Worm (Caenorhabditis elegans): ENCODE measurements around the gene W03A5.2.

Gene W03A5.2

DNA sequence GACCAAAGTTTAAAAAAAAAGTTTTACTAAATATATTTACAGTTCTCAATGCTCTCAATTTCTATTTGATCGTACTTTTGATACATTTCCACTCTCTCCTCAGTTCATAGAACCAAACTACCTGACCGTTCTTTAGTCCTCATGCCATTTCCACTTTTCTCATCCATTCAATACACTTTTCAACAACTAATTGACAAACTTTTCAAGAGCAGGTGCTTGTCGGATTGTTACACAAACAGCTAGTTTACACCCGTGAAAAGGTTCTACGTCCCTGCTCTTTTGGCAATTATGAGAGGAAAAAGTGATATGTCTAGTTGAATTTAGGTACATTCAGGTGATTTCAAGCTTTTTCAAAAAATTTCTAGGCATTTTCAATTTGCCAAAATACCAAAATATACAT lies 12.1 kb downstream of the W03A5.2 start:
- no peak for TF ChIP-seq klf-2 (GFP tag; conservative IDR thresholded peaks at IDR 0.05)
- no peak for TF ChIP-seq ztf-29 (GFP tag; IDR thresholded peaks at IDR 0.05)
- no peak for TF ChIP-seq med-1 (GFP tag; optimal IDR thresholded peaks at IDR 0.05; ENCODE audit: insufficient read depth)
- TF ChIP-seq tab-1 (GFP tag; IDR thresholded peaks at IDR 0.05), result no peak
- no peak for TF ChIP-seq flt-1 (GFP tag; IDR thresholded peaks at IDR 0.05)
- no peak for TF ChIP-seq T22C8.4 (GFP tag; IDR thresholded peaks at IDR 0.05)
- TF ChIP-seq ref-1 (GFP tag; conservative IDR thresholded peaks at IDR 0.05), result no peak
- TF ChIP-seq ztf-23 (GFP tag; IDR thresholded peaks at IDR 0.05), result no peak
- no peak for TF ChIP-seq cog-1 (tag; optimal IDR thresholded peaks at IDR 0.05)

DNA sequence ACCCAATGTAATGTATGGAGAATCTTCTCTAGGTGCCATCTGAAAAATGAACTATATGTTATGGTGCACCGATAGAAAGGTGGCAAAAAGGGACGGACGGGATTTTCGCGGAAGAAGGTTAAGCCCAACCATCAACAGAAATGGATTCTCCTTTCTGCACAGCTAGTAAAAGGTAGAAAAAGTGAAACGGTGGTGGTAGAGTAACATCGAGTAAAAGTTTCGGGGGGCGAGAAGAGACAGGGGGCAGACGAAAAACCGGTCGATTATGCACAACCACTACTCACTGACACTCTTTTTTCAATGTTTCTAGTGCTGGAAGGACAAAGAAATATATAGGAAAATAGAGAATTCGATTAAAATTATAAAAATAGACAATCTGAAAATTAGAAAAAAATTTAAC lies 13.7 kb downstream of the W03A5.2 start:
- TF ChIP-seq ref-1 (GFP tag; conservative IDR thresholded peaks at IDR 0.05) (no peak), ztf-23 (GFP tag; IDR thresholded peaks at IDR 0.05) (no peak), ztf-29 (GFP tag; IDR thresholded peaks at IDR 0.05) (no peak), klf-2 (GFP tag; conservative IDR thresholded peaks at IDR 0.05) (no peak), cog-1 (tag; optimal IDR thresholded peaks at IDR 0.05) (no peak), flt-1 (GFP tag; IDR thresholded peaks at IDR 0.05) (no peak), med-1 (GFP tag; optimal IDR thresholded peaks at IDR 0.05; ENCODE audit: insufficient read depth) (no peak), tab-1 (GFP tag; IDR thresholded peaks at IDR 0.05) (no peak), T22C8.4 (GFP tag; IDR thresholded peaks at IDR 0.05) (no peak)

DNA sequence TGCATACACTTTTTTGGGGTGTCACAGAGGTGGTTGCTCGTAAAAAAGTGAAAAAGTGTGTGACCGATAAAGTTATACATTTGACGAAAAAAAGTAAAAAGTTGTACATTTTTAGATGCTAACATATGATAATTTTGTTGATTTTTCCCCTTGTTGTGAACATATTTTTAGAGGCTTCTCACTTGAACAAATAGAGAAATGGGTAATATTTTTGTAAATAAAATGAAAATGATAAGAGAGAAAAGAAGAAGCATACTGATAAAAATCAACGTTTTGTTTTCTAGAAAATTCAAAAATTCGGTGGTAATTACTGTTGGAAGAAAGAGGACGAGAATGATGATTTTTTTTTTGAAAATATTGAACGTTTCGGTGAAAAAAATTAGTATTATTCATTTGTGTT lies 14.4 kb downstream of the W03A5.2 start:
- no peak for TF ChIP-seq ref-1 (GFP tag; conservative IDR thresholded peaks at IDR 0.05)
- TF ChIP-seq T22C8.4 (GFP tag; IDR thresholded peaks at IDR 0.05), result no peak
- no peak for TF ChIP-seq ztf-29 (GFP tag; IDR thresholded peaks at IDR 0.05)
- no peak for TF ChIP-seq med-1 (GFP tag; optimal IDR thresholded peaks at IDR 0.05; ENCODE audit: insufficient read depth)
- no peak for TF ChIP-seq tab-1 (GFP tag; IDR thresholded peaks at IDR 0.05)
- TF ChIP-seq flt-1 (GFP tag; IDR thresholded peaks at IDR 0.05), result no peak
- TF ChIP-seq cog-1 (tag; optimal IDR thresholded peaks at IDR 0.05), result no peak
- no peak for TF ChIP-seq ztf-23 (GFP tag; IDR thresholded peaks at IDR 0.05)
- no peak for TF ChIP-seq klf-2 (GFP tag; conservative IDR thresholded peaks at IDR 0.05)

DNA sequence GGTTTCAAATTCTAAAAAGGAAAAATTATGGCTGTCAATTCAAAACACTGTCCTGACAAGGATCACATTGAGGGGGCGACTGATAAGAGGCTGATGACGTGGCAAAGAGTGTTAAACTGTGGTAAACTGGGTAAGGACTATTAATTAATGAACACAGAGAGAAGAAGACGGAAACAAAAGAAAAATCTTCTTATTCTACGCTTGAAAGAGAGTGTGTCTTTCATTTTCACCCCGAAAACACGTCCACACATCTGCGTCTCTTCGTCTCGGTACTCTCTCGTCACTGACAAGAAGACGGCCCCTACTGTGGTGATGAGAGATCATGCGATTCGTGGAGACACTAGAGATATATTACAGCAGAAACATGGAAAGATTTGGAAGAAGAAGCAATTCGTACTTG lies 15.6 kb downstream of the W03A5.2 start:
- no peak for TF ChIP-seq med-1 (GFP tag; optimal IDR thresholded peaks at IDR 0.05; ENCODE audit: insufficient read depth)
- TF ChIP-seq klf-2 (GFP tag; conservative IDR thresholded peaks at IDR 0.05), result no peak
- no peak for TF ChIP-seq cog-1 (tag; optimal IDR thresholded peaks at IDR 0.05)
- no peak for TF ChIP-seq ref-1 (GFP tag; conservative IDR thresholded peaks at IDR 0.05)
- TF ChIP-seq T22C8.4 (GFP tag; IDR thresholded peaks at IDR 0.05), result no peak
- TF ChIP-seq tab-1 (GFP tag; IDR thresholded peaks at IDR 0.05), result no peak

DNA sequence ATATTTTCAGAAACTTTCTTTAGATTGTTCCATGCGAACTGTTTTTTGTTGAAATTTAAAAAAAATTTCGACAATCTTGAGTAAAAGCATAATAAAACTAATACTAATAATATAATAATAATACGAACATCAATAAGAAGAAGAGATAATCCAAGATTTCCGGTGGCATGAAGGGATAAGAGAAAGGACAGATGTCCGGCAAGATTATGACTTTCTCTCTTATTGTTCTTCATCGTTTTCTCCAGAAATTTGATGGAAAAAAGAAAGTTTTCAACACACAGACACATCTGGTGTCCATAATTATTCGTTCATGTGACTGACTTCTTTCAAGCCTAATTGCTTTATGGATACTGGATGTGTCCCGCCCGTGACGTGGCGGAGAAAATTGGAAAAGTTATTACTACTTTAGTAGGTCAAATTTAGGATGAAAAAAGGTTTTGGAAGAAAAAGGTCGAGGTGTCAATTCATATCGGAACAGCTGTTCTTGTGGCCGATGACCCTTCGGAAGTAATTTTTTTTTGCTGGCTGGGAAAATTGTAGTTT lies 16.8 kb downstream of the W03A5.2 start:
- TF ChIP-seq ztf-23 (GFP tag; IDR thresholded peaks at IDR 0.05) (no peak), flt-1 (GFP tag; IDR thresholded peaks at IDR 0.05) (no peak), klf-2 (GFP tag; conservative IDR thresholded peaks at IDR 0.05) (no peak), ref-1 (GFP tag; conservative IDR thresholded peaks at IDR 0.05) (no peak), tab-1 (GFP tag; IDR thresholded peaks at IDR 0.05) (no peak)

DNA sequence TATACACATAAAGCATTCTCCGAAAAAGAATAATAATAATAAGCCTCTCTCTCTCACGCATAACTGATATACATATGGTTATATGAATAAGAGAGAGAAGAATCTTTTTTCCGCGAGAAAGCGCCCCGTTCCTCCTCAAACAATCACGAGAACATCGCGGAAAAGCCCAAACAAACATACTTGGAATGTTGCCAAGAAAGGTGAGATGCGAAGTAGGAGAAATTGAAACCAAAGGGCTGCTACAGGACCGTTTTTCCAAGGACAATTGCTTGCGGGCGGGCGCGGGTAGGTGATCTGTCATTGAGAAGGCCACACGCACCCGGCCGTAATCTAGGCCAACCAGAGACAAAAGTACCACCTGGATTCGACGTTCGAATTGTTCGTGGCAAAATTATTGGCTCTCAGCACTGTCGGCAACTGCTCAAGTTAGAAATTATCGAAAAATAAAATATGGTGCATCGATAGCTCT lies 17.9 kb downstream of the W03A5.2 start, which contains the start of gene dnj-24:
dnj-24 (minus strand) TSS at position 419 of the 469 bp plus-strand sequence.
- no peak for TF ChIP-seq flt-1 (GFP tag; IDR thresholded peaks at IDR 0.05)
- no peak for TF ChIP-seq ztf-23 (GFP tag; IDR thresholded peaks at IDR 0.05)
- no peak for TF ChIP-seq ref-1 (GFP tag; conservative IDR thresholded peaks at IDR 0.05)
- TF ChIP-seq ztf-29 (GFP tag; IDR thresholded peaks at IDR 0.05), result no peak
- TF ChIP-seq T22C8.4 (GFP tag; IDR thresholded peaks at IDR 0.05), result no peak
- no peak for TF ChIP-seq med-1 (GFP tag; optimal IDR thresholded peaks at IDR 0.05; ENCODE audit: insufficient read depth)
- TF ChIP-seq klf-2 (GFP tag; conservative IDR thresholded peaks at IDR 0.05), result no peak
- TF ChIP-seq cog-1 (tag; optimal IDR thresholded peaks at IDR 0.05), result no peak
- no peak for TF ChIP-seq tab-1 (GFP tag; IDR thresholded peaks at IDR 0.05)

DNA sequence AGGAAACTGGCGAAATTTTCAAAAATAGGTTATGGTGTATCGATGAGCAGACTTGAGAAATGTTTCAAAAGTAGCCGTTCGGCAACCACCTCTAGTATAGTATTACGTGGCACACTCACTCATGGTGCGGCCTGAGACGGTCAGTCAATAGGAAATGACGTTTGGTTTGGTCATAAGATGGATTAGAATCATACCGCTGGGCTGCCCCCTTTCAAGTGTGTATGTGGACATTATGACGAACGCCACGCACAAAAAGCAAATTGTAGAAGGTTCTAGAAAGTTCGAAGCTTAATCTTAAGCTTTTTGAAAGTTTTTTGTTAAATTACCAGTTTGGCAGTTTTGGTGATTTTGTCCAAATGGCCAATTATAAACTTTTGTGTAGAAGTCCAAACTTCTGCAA lies 18.5 kb downstream of the W03A5.2 start:
- TF ChIP-seq ztf-29 (GFP tag; IDR thresholded peaks at IDR 0.05), result no peak
- TF ChIP-seq T22C8.4 (GFP tag; IDR thresholded peaks at IDR 0.05), result no peak
- no peak for TF ChIP-seq ztf-23 (GFP tag; IDR thresholded peaks at IDR 0.05)
- TF ChIP-seq cog-1 (tag; optimal IDR thresholded peaks at IDR 0.05), result no peak
- no peak for TF ChIP-seq ref-1 (GFP tag; conservative IDR thresholded peaks at IDR 0.05)
- no peak for TF ChIP-seq flt-1 (GFP tag; IDR thresholded peaks at IDR 0.05)
- no peak for TF ChIP-seq med-1 (GFP tag; optimal IDR thresholded peaks at IDR 0.05; ENCODE audit: insufficient read depth)
- TF ChIP-seq tab-1 (GFP tag; IDR thresholded peaks at IDR 0.05), result no peak
- TF ChIP-seq klf-2 (GFP tag; conservative IDR thresholded peaks at IDR 0.05), result no peak

DNA sequence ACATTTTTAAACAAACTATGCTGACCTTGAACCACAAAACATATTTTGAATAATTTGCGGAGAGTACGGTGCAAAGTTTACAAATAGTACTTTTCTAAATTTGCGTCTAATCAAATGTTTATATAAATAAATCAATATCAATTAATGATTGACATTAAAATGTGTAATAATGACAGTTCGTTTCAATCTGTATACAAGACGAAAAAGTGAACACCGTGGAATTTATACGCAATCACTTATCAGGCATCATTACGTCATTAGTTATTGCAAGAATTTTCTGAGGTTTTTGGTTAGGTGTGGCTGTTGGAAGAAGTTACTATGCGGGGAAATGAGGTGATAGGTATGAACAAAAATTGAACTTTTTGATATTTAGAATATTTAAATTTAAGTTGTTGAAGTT lies 21.3 kb downstream of the W03A5.2 start:
- TF ChIP-seq T22C8.4 (GFP tag; IDR thresholded peaks at IDR 0.05) (no peak), tab-1 (GFP tag; IDR thresholded peaks at IDR 0.05) (no peak), flt-1 (GFP tag; IDR thresholded peaks at IDR 0.05) (no peak), cog-1 (tag; optimal IDR thresholded peaks at IDR 0.05) (no peak), ref-1 (GFP tag; conservative IDR thresholded peaks at IDR 0.05) (no peak), ztf-23 (GFP tag; IDR thresholded peaks at IDR 0.05) (no peak), klf-2 (GFP tag; conservative IDR thresholded peaks at IDR 0.05) (no peak), med-1 (GFP tag; optimal IDR thresholded peaks at IDR 0.05; ENCODE audit: insufficient read depth) (no peak), ztf-29 (GFP tag; IDR thresholded peaks at IDR 0.05) (no peak)

DNA sequence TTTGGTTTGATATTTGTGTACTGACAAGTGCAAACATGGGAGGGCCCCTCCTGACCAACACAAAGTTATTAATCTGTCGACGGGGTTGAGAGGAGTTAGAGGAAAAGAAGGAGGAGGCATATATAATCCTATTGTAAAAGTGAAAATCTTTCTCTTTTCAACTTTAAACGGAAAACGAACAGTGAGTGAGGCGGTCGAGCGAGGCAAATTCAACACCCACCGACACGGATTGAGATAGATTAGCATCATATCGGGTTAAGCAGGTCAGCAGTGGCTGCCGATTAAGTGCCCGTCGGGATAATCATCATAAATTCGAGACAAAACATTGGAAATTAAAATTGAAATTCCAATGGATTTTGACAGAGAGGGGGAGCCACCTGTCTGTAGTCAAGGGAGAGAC lies 30.5 kb downstream of the W03A5.2 start:
- TF ChIP-seq ztf-29 (GFP tag; IDR thresholded peaks at IDR 0.05) (no peak), flt-1 (GFP tag; IDR thresholded peaks at IDR 0.05) (no peak), ztf-23 (GFP tag; IDR thresholded peaks at IDR 0.05) (no peak), tab-1 (GFP tag; IDR thresholded peaks at IDR 0.05) (no peak), klf-2 (GFP tag; conservative IDR thresholded peaks at IDR 0.05) (no peak), cog-1 (tag; optimal IDR thresholded peaks at IDR 0.05) (no peak), med-1 (GFP tag; optimal IDR thresholded peaks at IDR 0.05; ENCODE audit: insufficient read depth) (no peak), ref-1 (GFP tag; conservative IDR thresholded peaks at IDR 0.05) (no peak), T22C8.4 (GFP tag; IDR thresholded peaks at IDR 0.05) (no peak)

DNA sequence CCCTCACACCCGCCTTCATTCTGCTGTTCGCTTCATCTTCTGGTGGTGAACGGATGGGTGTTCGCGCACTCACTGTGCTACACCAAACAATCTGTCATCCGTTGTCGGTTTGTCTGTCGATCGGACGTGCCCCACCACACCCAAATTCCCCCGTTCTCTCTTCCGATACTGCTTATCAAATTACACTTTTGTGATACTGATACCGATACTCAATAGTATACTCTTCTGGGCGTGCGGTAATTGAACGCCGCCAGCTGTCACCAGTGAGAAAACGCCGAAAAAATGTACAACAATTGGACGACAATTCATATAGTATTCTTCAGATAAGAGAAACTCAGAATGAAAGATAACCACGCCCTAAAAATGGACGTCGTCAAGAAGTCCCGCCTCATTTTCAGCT lies 32.2 kb downstream of the W03A5.2 start:
- TF ChIP-seq T22C8.4 (GFP tag; IDR thresholded peaks at IDR 0.05), result no peak
- no peak for TF ChIP-seq ztf-29 (GFP tag; IDR thresholded peaks at IDR 0.05)
- TF ChIP-seq ref-1 (GFP tag; conservative IDR thresholded peaks at IDR 0.05), result no peak
- TF ChIP-seq cog-1 (tag; optimal IDR thresholded peaks at IDR 0.05), result no peak
- no peak for TF ChIP-seq tab-1 (GFP tag; IDR thresholded peaks at IDR 0.05)
- TF ChIP-seq ztf-23 (GFP tag; IDR thresholded peaks at IDR 0.05), result no peak
- no peak for TF ChIP-seq flt-1 (GFP tag; IDR thresholded peaks at IDR 0.05)
- TF ChIP-seq med-1 (GFP tag; optimal IDR thresholded peaks at IDR 0.05; ENCODE audit: insufficient read depth), result no peak

All from whole organism, midembryonic.